Worm (Caenorhabditis elegans) whole organism, L1 larva: Measurements from ENCODE around the gene C25E10.16.

Experiments used
- C16A3.4 ChIP-seq: fragments of 150-350 bp; optimal IDR thresholded peaks from 2 replicates; lab custom pipeline; 2014; ENCODE audit warnings: missing biosample characterization, missing genetic modification characterization
- alr-1 ChIP-seq: fragments of 200-800 bp; sonication (Bioruptor generic); optimal IDR thresholded peaks from 2 replicates; lab custom pipeline; 2018; ENCODE audit warnings: borderline replicate concordance, mild to moderate bottlenecking, missing genetic modification characterization, missing compliant biosample characterization
- egl-27 ChIP-seq, 2 experiments: fragments of 150-350 bp in 1 of 2; sonication (generic microtip); optimal IDR thresholded peaks; 3 replicates each; lab custom pipeline; 2017 to 2018; ENCODE audit warnings: missing biosample characterization in 2 of 2, missing genetic modification characterization in 2 of 2, missing genetic modification reagents in 2 of 2
- elt-2 ChIP-seq: sonication (generic microtip); optimal IDR thresholded peaks from 2 replicates; lab custom pipeline; 2016; ENCODE audit warnings: missing genetic modification characterization, mild to moderate bottlenecking, inconsistent platforms, missing compliant biosample characterization, missing genetic modification reagents
- elt-3 ChIP-seq, 6 experiments: fragments of 150-350 bp in 1 of 6; sonication (generic microtip); optimal IDR thresholded peaks; 2 replicates each; lab custom pipeline; 2017 to 2018; ENCODE audit warnings: missing biosample characterization in 6 of 6, missing genetic modification characterization in 6 of 6, inconsistent platforms in 1 of 6
- nhr-11 ChIP-seq: fragments of 150-350 bp; optimal IDR thresholded peaks from 2 replicates; lab custom pipeline; 2014; ENCODE audit warnings: missing biosample characterization, missing genetic modification characterization
- snu-23 ChIP-seq: sonication (generic microtip); optimal IDR thresholded peaks from 2 replicates; lab custom pipeline; 2016; ENCODE audit warnings: missing genetic modification characterization, missing compliant biosample characterization
- unc-62 ChIP-seq: fragments of 150-350 bp; optimal IDR thresholded peaks from 2 replicates; lab custom pipeline; 2014; ENCODE audit warnings: missing biosample characterization, missing genetic modification reagents, missing genetic modification characterization
- ztf-11 ChIP-seq, 2 experiments: sonication (generic microtip); optimal IDR thresholded peaks; 2 replicates each; lab custom pipeline; 2016 to 2017; ENCODE audit warnings: missing genetic modification characterization in 2 of 2, missing biosample characterization in 1 of 2, missing compliant biosample characterization in 1 of 2

DNA sequence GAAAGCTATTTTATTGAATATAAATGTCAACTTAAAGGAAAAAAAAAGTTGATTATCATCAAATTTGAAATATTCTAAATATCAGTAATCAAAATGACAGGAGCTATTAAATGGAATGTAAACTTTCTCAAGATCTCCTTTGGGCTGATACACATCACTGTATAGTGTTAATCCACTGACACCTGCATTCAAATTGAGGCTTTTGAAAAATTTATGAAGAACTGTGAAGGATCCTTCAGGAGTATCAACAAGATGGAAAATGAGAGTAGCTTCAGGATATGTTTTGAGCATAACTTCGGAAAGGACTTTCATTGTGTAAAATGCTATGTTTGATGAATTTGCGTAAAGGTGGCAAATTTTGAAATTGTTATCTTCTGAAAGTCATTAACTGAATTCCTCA is 37.8 kb upstream of the C25E10.16 start:
- TF ChIP-seq snu-23 (GFP tag; lab: Kevin White, UChicago) (no peak), alr-1 (no peak), unc-62 (GFP tag; lab: Kevin White, UChicago) (no peak), elt-2 (tag; lab: Kevin White, UChicago) (peak; percentile 9), C16A3.4 (tag; lab: Kevin White, UChicago) (no peak), elt-3 (tag; optimal IDR thresholded peaks at IDR 0.05; lab: Kevin White, UChicago) (no peak), nhr-11 (tag; lab: Kevin White, UChicago) (no peak), ztf-11 (tag; optimal IDR thresholded peaks at IDR 0.05; lab: Kevin White, UChicago) (no peak), egl-27 (tag; optimal IDR thresholded peaks at IDR 0.05; lab: Kevin White, UChicago) (no peak)
